Fruit fly (Drosophila melanogaster) whole organism, embryonic: ENCODE measurements around the gene CG9568.
A peak's percentile ranks its signal among the peaks of the same experiment; 100 is the strongest.

ENCODE experiments used
- C15 ChIP-seq: fragments of 200-800 bp; sonication (Bioruptor generic); IDR thresholded peaks from 3 replicates; pipeline ENCODE4 v1.3.6; 2022; ENCODE audit warnings: missing biosample characterization, missing genetic modification characterization
- CG11093 ChIP-seq: fragments of 200-800 bp; sonication (Bioruptor generic); IDR thresholded peaks from 3 replicates; pipeline ENCODE4 v1.3.6; 2022; ENCODE audit warnings: missing biosample characterization, missing genetic modification characterization
- CG11456 ChIP-seq: fragments of 200-800 bp; sonication (Bioruptor generic); IDR thresholded peaks from 3 replicates; pipeline ENCODE4 v1.3.6; 2022; ENCODE audit warnings: missing biosample characterization, missing genetic modification characterization
- CG12659 ChIP-seq: fragments of 200-800 bp; sonication (Bioruptor generic); optimal IDR thresholded peaks from 3 replicates; lab custom pipeline; 2017; ENCODE audit warnings: mild to moderate bottlenecking, missing biosample characterization, missing genetic modification reagents, missing genetic modification characterization
- CG13123 ChIP-seq: fragments of 200-800 bp; sonication (Bioruptor generic); optimal IDR thresholded peaks from 2 replicates; lab custom pipeline; 2016; ENCODE audit warnings: missing biosample characterization, missing genetic modification characterization
- CG13424 ChIP-seq: fragments of 200-800 bp; sonication (Bioruptor generic); optimal IDR thresholded peaks from 2 replicates; lab custom pipeline; 2019; ENCODE audit warnings: missing biosample characterization, mild to moderate bottlenecking, missing genetic modification characterization, moderate library complexity
- CG17385 ChIP-seq: fragments of 200-800 bp; sonication (Bioruptor generic); optimal IDR thresholded peaks from 3 replicates; lab custom pipeline; 2018; ENCODE audit warnings: missing biosample characterization, mild to moderate bottlenecking, missing genetic modification characterization
- CG17829 ChIP-seq: fragments of 200-800 bp; optimal IDR thresholded peaks from 2 replicates; lab custom pipeline; 2019; ENCODE audit warnings: missing biosample characterization, mild to moderate bottlenecking, missing genetic modification characterization, moderate library complexity
- CG18262 ChIP-seq: fragments of 200-800 bp; optimal IDR thresholded peaks from 3 replicates; lab custom pipeline; 2019; ENCODE audit warnings: missing biosample characterization, mild to moderate bottlenecking, missing genetic modification characterization, moderate library complexity
- CG18764 ChIP-seq: fragments of 200-800 bp; sonication (Bioruptor generic); optimal IDR thresholded peaks from 3 replicates; lab custom pipeline; 2016; ENCODE audit warnings: missing biosample characterization, missing genetic modification characterization
- CG31441 ChIP-seq: fragments of 200-800 bp; sonication (Bioruptor generic); IDR thresholded peaks from 2 replicates; pipeline ENCODE4 v1.3.6; 2022; ENCODE audit warnings: missing biosample characterization, missing genetic modification characterization
- CG34422 ChIP-seq: fragments of 200-800 bp; sonication (Bioruptor generic); IDR thresholded peaks from 3 replicates; pipeline ENCODE4 v1.3.6; 2022; ENCODE audit warnings: missing biosample characterization, missing genetic modification characterization
- CG42726 ChIP-seq: fragments of 200-800 bp; sonication (Bioruptor generic); IDR thresholded peaks from 2 replicates; pipeline ENCODE4 v1.3.6; 2022; ENCODE audit warnings: missing biosample characterization, missing genetic modification characterization; ENCODE audit not compliant: partially characterized antibody
- CG6813 ChIP-seq: fragments of 200-800 bp; sonication (Bioruptor generic); optimal IDR thresholded peaks from 2 replicates; lab custom pipeline; 2017; ENCODE audit warnings: missing biosample characterization, missing genetic modification characterization, mild to moderate bottlenecking, moderate library complexity, missing genetic modification reagents
- Dbx ChIP-seq: fragments of 200-800 bp; sonication (Bioruptor generic); IDR thresholded peaks from 3 replicates; pipeline ENCODE4 v1.3.6; 2022; ENCODE audit warnings: missing biosample characterization, missing genetic modification characterization
- Dfd ChIP-seq, 2 experiments: fragments of >200 bp; optimal IDR thresholded peaks; 2 replicates each; lab custom pipeline; 2017; ENCODE audit warnings: missing biosample characterization in 2 of 2, missing genetic modification characterization in 2 of 2
- Dp ChIP-seq: fragments of 200-800 bp; sonication (Bioruptor generic); optimal IDR thresholded peaks from 2 replicates; lab custom pipeline; 2018; ENCODE audit warnings: missing biosample characterization, mild to moderate bottlenecking, missing genetic modification characterization, moderate library complexity
- E2f1 ChIP-seq: fragments of 200-800 bp; sonication (Bioruptor generic); IDR thresholded peaks from 2 replicates; pipeline ENCODE4 v1.3.6; 2022; ENCODE audit warnings: missing biosample characterization, missing genetic modification characterization
- ERR ChIP-seq: fragments of 200-800 bp; sonication (Bioruptor generic); optimal IDR thresholded peaks from 2 replicates; lab custom pipeline; 2016; ENCODE audit warnings: missing biosample characterization, missing genetic modification characterization
- Fer3 ChIP-seq: fragments of 200-800 bp; sonication (Bioruptor generic); optimal IDR thresholded peaks from 2 replicates; lab custom pipeline; 2018; ENCODE audit warnings: missing biosample characterization, mild to moderate bottlenecking, missing genetic modification characterization, moderate library complexity
- HLH3B ChIP-seq: fragments of 200-800 bp; sonication (Bioruptor generic); IDR thresholded peaks from 2 replicates; pipeline ENCODE4 v1.3.6; 2022; ENCODE audit warnings: missing biosample characterization, missing genetic modification characterization
- HmgZ ChIP-seq: fragments of 200-800 bp; sonication (Bioruptor generic); optimal IDR thresholded peaks from 2 replicates; lab custom pipeline; 2018; ENCODE audit warnings: missing biosample characterization, mild to moderate bottlenecking, missing genetic modification characterization
- MBD-R2 ChIP-seq: fragments of 200-800 bp; sonication (Bioruptor generic); IDR thresholded peaks from 2 replicates; pipeline ENCODE4 v1.3.6; 2022; ENCODE audit warnings: missing biosample characterization, missing genetic modification characterization
- Oli ChIP-seq: fragments of 200-800 bp; sonication (Bioruptor generic); optimal IDR thresholded peaks from 2 replicates; lab custom pipeline; 2018; ENCODE audit warnings: missing biosample characterization, mild to moderate bottlenecking, missing genetic modification characterization, moderate library complexity
- Scr ChIP-seq: fragments of 200-800 bp; sonication (Bioruptor generic); IDR thresholded peaks from 2 replicates; pipeline ENCODE4 v1.3.6; 2022; ENCODE audit warnings: missing biosample characterization, missing genetic modification characterization; ENCODE audit not compliant: partially characterized antibody
- Six4 ChIP-seq: fragments of 200-800 bp; sonication (Bioruptor generic); optimal IDR thresholded peaks from 2 replicates; lab custom pipeline; 2016; ENCODE audit warnings: missing biosample characterization, missing genetic modification characterization
- Tbp ChIP-seq: fragments of >200 bp; optimal IDR thresholded peaks from 2 replicates; lab custom pipeline; 2018; ENCODE audit warnings: missing biosample characterization, missing genetic modification characterization
- Xbp1 ChIP-seq: fragments of 200-800 bp; sonication (Bioruptor generic); optimal IDR thresholded peaks from 3 replicates; lab custom pipeline; 2016; ENCODE audit warnings: missing biosample characterization, mild to moderate bottlenecking, missing genetic modification characterization
- amos ChIP-seq: fragments of 200-800 bp; sonication (Bioruptor generic); IDR thresholded peaks from 2 replicates; pipeline ENCODE4 v1.3.6; 2022; ENCODE audit warnings: missing biosample characterization, missing genetic modification characterization; ENCODE audit not compliant: partially characterized antibody
- bcd ChIP-seq: fragments of 200-800 bp; sonication (Bioruptor generic); optimal IDR thresholded peaks from 2 replicates; lab custom pipeline; 2017; ENCODE audit warnings: missing biosample characterization, mild to moderate bottlenecking, missing genetic modification characterization
- br ChIP-seq: fragments of >200 bp; optimal IDR thresholded peaks from 2 replicates; lab custom pipeline; 2017
- cato ChIP-seq: fragments of 200-800 bp; sonication (Bioruptor generic); optimal IDR thresholded peaks from 2 replicates; lab custom pipeline; 2016; ENCODE audit warnings: missing biosample characterization, missing genetic modification characterization, borderline replicate concordance
- chinmo ChIP-seq: fragments of 200-800 bp; sonication (Bioruptor generic); IDR thresholded peaks from 4 replicates; pipeline ENCODE4 v1.3.6; 2022; ENCODE audit warnings: missing biosample characterization, missing genetic modification characterization; ENCODE audit not compliant: partially characterized antibody
- chm ChIP-seq: fragments of 200-800 bp; sonication (Bioruptor generic); IDR thresholded peaks from 2 replicates; pipeline ENCODE4 v1.3.6; 2022; ENCODE audit warnings: missing biosample characterization, missing genetic modification characterization
- exex ChIP-seq: fragments of 200-800 bp; sonication (Bioruptor generic); optimal IDR thresholded peaks from 4 replicates; lab custom pipeline; 2018; ENCODE audit warnings: missing biosample characterization, mild to moderate bottlenecking, missing genetic modification characterization, moderate library complexity
- gcm2 ChIP-seq: fragments of 200-800 bp; sonication (Bioruptor generic); optimal IDR thresholded peaks from 2 replicates; lab custom pipeline; 2016; ENCODE audit warnings: missing biosample characterization, missing genetic modification characterization
- gro ChIP-seq: fragments of 200-800 bp; sonication (Bioruptor generic); optimal IDR thresholded peaks from 2 replicates; lab custom pipeline; 2016; ENCODE audit warnings: missing biosample characterization, missing genetic modification characterization
- gt ChIP-seq: fragments of 200-800 bp; sonication (Bioruptor generic); IDR thresholded peaks from 2 replicates; pipeline ENCODE4 v1.3.6; 2022; ENCODE audit warnings: missing biosample characterization, missing genetic modification characterization
- lov ChIP-seq, 2 experiments: fragments of 200-800 bp in 1 of 2; fragments of >200 bp in 1 of 2; sonication (Bioruptor generic) in 1 of 2; IDR thresholded peaks in 1 of 2; optimal IDR thresholded peaks in 1 of 2; 2 replicates in 1 of 2; 3 replicates in 1 of 2; pipeline versions ENCODE4 v1.3.6 to Lab custom; 2017 to 2022; ENCODE audit warnings: missing biosample characterization in 1 of 2, missing genetic modification characterization in 1 of 2
- pum ChIP-seq: fragments of 200-800 bp; sonication (Bioruptor generic); optimal IDR thresholded peaks from 2 replicates; lab custom pipeline; 2016; ENCODE audit warnings: missing biosample characterization, missing genetic modification characterization
- pzg ChIP-seq: fragments of 200-800 bp; sonication (Bioruptor generic); optimal IDR thresholded peaks from 3 replicates; lab custom pipeline; 2018; ENCODE audit warnings: missing biosample characterization, mild to moderate bottlenecking, missing genetic modification characterization, moderate library complexity
- repo ChIP-seq: fragments of 200-800 bp; sonication (Bioruptor generic); optimal IDR thresholded peaks from 2 replicates; lab custom pipeline; 2016; ENCODE audit warnings: missing biosample characterization, missing genetic modification characterization
- slp2 ChIP-seq: fragments of 200-800 bp; sonication (Bioruptor generic); optimal IDR thresholded peaks from 2 replicates; lab custom pipeline; 2016; ENCODE audit warnings: missing biosample characterization, missing genetic modification characterization
- stwl ChIP-seq: fragments of 200-800 bp; sonication (Bioruptor generic); optimal IDR thresholded peaks from 3 replicates; lab custom pipeline; 2018; ENCODE audit warnings: missing biosample characterization, mild to moderate bottlenecking, missing genetic modification characterization, moderate library complexity
- twi ChIP-seq: fragments of 200-800 bp; optimal IDR thresholded peaks from 2 replicates; lab custom pipeline; 2019; ENCODE audit warnings: missing biosample characterization, mild to moderate bottlenecking, missing genetic modification characterization, moderate library complexity
- vnd ChIP-seq: fragments of 200-800 bp; sonication (Bioruptor generic); IDR thresholded peaks from 3 replicates; pipeline ENCODE4 v1.3.6; 2022; ENCODE audit warnings: missing biosample characterization, missing genetic modification characterization; ENCODE audit not compliant: partially characterized antibody
- vvl ChIP-seq: fragments of 200-800 bp; sonication (Bioruptor generic); IDR thresholded peaks from 2 replicates; pipeline ENCODE4 v1.3.6; 2022; ENCODE audit warnings: missing biosample characterization, missing genetic modification characterization
- wdn ChIP-seq: fragments of 200-800 bp; sonication (Bioruptor generic); IDR thresholded peaks from 2 replicates; pipeline ENCODE4 v1.3.6; 2022; ENCODE audit warnings: missing biosample characterization, missing genetic modification characterization

The CG9568 gene

DNA sequence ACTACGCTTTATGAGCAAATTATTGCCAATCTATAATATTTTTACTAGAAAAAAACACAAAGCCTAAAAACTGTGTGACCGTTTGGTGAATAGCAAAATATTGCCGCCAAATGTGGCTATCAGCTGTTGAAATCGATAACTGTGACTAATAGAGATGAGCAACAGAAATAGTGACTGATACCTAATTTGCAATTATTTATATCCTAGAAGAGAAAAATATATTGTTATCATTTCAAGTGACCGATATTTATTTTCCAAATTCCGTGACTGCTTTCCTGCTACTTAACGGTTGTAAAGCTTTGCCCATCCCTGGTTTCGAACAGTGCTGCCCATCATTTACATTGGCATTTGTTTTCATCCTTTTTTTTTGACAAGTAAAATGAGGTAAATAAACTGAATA is 13.1 kb upstream of the CG9568 start, which contains the start of the genes alien and CG18661 (continued):
- TF ChIP-seq E2f1 = peak; percentile 84
- TF ChIP-seq vnd (GFP tag; lab: Robert Waterston, UW) = peak; percentile 60; the same call in 2 of the 3 replicates
- TF ChIP-seq gt (GFP tag; lab: Robert Waterston, UW) = peak; percentile 49; the same call in 1 of the 2 replicates
- TF ChIP-seq CG17385 (GFP tag; lab: Kevin White, UChicago) = peak; percentile 34
- peak; percentile 99 for TF ChIP-seq MBD-R2
- TF ChIP-seq C15 = peak; percentile 86; the same call in 2 of the 3 replicates
- TF ChIP-seq vvl (GFP tag; lab: Robert Waterston, UW) = peak; percentile 92
- peak; percentile 98 for TF ChIP-seq Xbp1 (GFP tag; lab: Kevin White, UChicago)
- TF ChIP-seq CG18262 = no peak
- TF ChIP-seq CG31441 (GFP tag; lab: Robert Waterston, UW) = peak; percentile 88
- peak; percentile 62 for TF ChIP-seq ERR (GFP tag; lab: Kevin White, UChicago)
- peak; percentile 98 for TF ChIP-seq Dbx (GFP tag; lab: Robert Waterston, UW)
- no peak for TF ChIP-seq CG42726 (GFP tag; lab: Robert Waterston, UW)
- TF ChIP-seq Dfd (GFP tag; optimal IDR thresholded peaks at IDR 0.05; lab: Kevin White, UChicago) = no peak
- TF ChIP-seq twi = peak; percentile 34
- no peak for TF ChIP-seq lov (optimal IDR thresholded peaks at IDR 0.05; lab: Kevin White, UChicago)
- TF ChIP-seq lov (GFP tag; IDR thresholded peaks at IDR 0.05; lab: Robert Waterston, UW) = peak; percentile 85
- TF ChIP-seq gcm2 (GFP tag; lab: Kevin White, UChicago) = peak; percentile 86
- peak; percentile 78 for TF ChIP-seq HmgZ
- no peak for TF ChIP-seq Tbp (GFP tag; lab: Kevin White, UChicago)
- no peak for TF ChIP-seq br (lab: Kevin White, UChicago)
- TF ChIP-seq CG18764 (GFP tag; lab: Kevin White, UChicago) = peak; percentile 48
- TF ChIP-seq Oli = peak; percentile 40
- TF ChIP-seq cato = peak; percentile 32
- TF ChIP-seq pum = peak; percentile 95
- TF ChIP-seq repo (GFP tag; lab: Kevin White, UChicago) = peak; percentile 84
- TF ChIP-seq slp2 (GFP tag; lab: Kevin White, UChicago) = peak; percentile 91
- peak; percentile 49 for TF ChIP-seq CG13123 (GFP tag; lab: Kevin White, UChicago)
- peak; percentile 65 for TF ChIP-seq gro
- TF ChIP-seq CG12659 (GFP tag; lab: Kevin White, UChicago) = peak; percentile 82
- TF ChIP-seq, all 482 proteins: peak for 395

DNA sequence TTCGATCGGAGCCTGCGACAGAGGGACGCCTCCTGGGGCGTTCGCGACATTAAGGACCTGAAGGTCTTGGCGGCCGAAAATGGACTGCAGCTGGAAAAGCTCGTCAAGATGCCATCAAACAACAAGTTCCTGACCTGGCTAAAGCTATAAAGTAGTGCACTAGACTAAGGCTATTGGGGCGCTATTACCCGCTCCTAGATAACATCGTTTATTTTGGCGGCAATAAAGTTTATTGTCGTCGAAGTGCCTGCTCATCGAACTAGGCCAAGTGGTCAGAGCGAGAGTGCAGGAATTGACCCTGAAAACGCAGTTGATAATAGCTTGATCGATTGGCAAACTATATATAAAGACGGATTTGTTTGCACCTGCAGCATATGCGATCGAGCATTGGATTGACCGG is 12.1 kb upstream of the CG9568 start, which contains the start of gene Try29F:
Try29F (plus strand) TSS at position 301 of the 400 bp plus-strand sequence.
- TF ChIP-seq CG11456 (GFP tag; lab: Robert Waterston, UW) (0 out of 3 replicates have a peak, but pooled peaks have one; percentile 1), vvl (GFP tag; lab: Robert Waterston, UW) (no peak)

DNA sequence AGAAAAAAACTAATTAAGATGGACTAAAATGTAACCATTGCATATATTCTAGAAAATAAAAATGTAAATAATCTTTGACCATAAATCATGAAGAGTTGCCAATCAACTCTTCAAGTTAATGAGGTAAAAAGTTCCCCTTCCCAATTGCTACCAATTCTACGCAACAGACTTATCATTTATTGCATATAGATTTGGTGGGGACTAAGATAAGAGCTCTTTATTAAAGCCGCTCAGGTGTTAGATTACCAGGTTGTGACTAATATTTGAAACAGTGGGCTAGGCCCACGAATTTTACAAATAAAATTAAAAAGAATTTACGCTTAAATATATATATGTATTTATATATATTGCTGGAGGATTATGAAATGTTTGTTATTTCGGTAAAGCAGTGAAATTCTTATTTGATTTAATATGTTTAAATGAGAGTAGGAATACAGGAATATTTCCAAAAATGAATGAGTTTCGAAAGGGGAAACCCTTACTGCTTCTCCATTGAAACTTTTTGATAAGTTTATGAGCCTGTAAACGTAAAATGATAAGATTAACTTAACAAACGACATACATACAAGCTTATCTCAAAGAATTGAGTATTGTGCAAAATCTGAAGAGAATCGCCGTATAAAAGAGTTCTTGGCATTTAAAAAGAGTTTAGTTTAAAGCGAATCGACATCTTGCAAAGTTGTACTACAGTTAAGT is 1.3 kb downstream of the CG9568 start, which contains the start of gene CG13102:
CG13102 (plus strand) TSS at position 646 of the 696 bp plus-strand sequence.
- TF ChIP-seq stwl (tag; lab: Kevin White, UChicago) (no peak), wdn (GFP tag; lab: Robert Waterston, UW) (no peak), CG6813 (GFP tag; lab: Kevin White, UChicago) (no peak), amos (GFP tag; lab: Robert Waterston, UW) (no peak), Scr (no peak), bcd (GFP tag; lab: Kevin White, UChicago) (no peak), Fer3 (tag; lab: Kevin White, UChicago) (no peak), CG13424 (tag; lab: Kevin White, UChicago) (no peak), CG11093 (GFP tag; lab: Robert Waterston, UW) (no peak), CG17829 (tag; lab: Kevin White, UChicago) (no peak), Six4 (GFP tag; lab: Kevin White, UChicago) (no peak), CG34422 (no peak), Dp (no peak), HLH3B (no peak), chm (no peak), pzg (GFP tag; lab: Kevin White, UChicago) (no peak), slp2 (GFP tag; lab: Kevin White, UChicago) (no peak), ERR (GFP tag; lab: Kevin White, UChicago) (no peak), chinmo (GFP tag; lab: Robert Waterston, UW) (no peak), exex (tag; lab: Kevin White, UChicago) (peak; percentile 92)
